Worm (Caenorhabditis elegans) whole organism, L4 larva: ENCODE data around the gene srg-33.

ENCODE experiments used
- aha-1 ChIP-seq: fragments of 150-350 bp; peaks from one replicate; lab custom pipeline; 2014; ENCODE audit warnings: missing biosample characterization, missing genetic modification characterization
- ceh-28 ChIP-seq: fragments of 150-350 bp; optimal IDR thresholded peaks from 2 replicates; lab custom pipeline; 2014; ENCODE audit warnings: missing biosample characterization, missing genetic modification reagents, missing genetic modification characterization
- dmd-9 ChIP-seq: fragments of 200-800 bp; sonication (Bioruptor generic); IDR thresholded peaks from 2 replicates; pipeline ENCODE4 v1.3.6; 2022; ENCODE audit warnings: missing genetic modification reagents, missing genetic modification characterization, missing compliant biosample characterization
- dve-1 ChIP-seq: sonication (generic microtip); optimal IDR thresholded peaks from 2 replicates; lab custom pipeline; 2017; ENCODE audit warnings: antibody characterized with exemption, mild to moderate bottlenecking, missing genetic modification characterization, missing compliant biosample characterization; ENCODE audit not compliant: insufficient read depth
- lin-1 ChIP-seq: fragments of 200-800 bp; sonication (Bioruptor generic); IDR thresholded peaks from 2 replicates; pipeline ENCODE4 v1.3.6; 2022; ENCODE audit warnings: missing genetic modification reagents, missing genetic modification characterization, missing compliant biosample characterization
- madf-9 ChIP-seq: fragments of 200-800 bp; sonication (Bioruptor generic); conservative IDR thresholded peaks from 2 replicates; pipeline ENCODE4 v1.3.6; 2022; ENCODE audit warnings: missing genetic modification reagents, missing genetic modification characterization, missing compliant biosample characterization
- nhr-111 ChIP-seq: fragments of 200-800 bp; sonication (Bioruptor generic); optimal IDR thresholded peaks from 2 replicates; lab custom pipeline; 2018; ENCODE audit warnings: mild to moderate bottlenecking, missing genetic modification characterization, missing compliant biosample characterization
- skn-1 ChIP-seq: fragments of 150-350 bp; optimal IDR thresholded peaks from 2 replicates; lab custom pipeline; 2014; ENCODE audit warnings: missing biosample characterization, missing genetic modification characterization

DNA sequence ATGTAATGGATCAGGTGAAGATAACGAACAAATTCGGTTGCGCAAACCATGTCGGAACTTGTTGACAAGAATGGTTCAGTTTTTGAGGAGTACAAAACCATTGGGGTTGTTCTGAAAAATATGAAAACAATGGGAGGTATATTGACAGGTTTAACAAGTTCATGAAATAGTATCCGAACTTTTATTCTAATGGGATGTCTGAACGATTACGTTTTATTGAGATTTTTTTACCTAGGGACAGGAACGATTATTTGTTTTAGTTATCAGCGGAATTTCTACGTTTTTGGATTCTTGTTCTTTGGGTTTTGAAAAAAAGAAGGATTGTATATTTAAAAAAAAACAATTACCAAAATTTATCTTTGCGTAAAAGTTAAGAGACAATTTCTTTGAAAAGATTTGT lies 11.1 kb upstream of the srg-33 start, which contains the start of gene str-135:
- TF ChIP-seq dmd-9 (GFP tag; lab: Robert Waterston, UW) (no peak), lin-1 (GFP tag; lab: Robert Waterston, UW) (no peak), nhr-111 (no peak), aha-1 (tag; lab: Kevin White, UChicago) (no peak), madf-9 (GFP tag; lab: Robert Waterston, UW) (no peak), ceh-28 (tag; lab: Kevin White, UChicago) (no peak), dve-1 (tag; lab: Kevin White, UChicago) (no peak), skn-1 (tag; lab: Kevin White, UChicago) (no peak)
